Fruit fly (Drosophila melanogaster): Measurements from ENCODE around the gene CG7518.

- no peak for TF ChIP-seq OdsH (GFP tag; optimal IDR thresholded peaks at IDR 0.05)
- no peak for TF ChIP-seq Hr4 (GFP tag; optimal IDR thresholded peaks at IDR 0.05)
- TF ChIP-seq Sox15 (GFP tag; optimal IDR thresholded peaks at IDR 0.05) = no peak
- TF ChIP-seq CG16779 (tag; optimal IDR thresholded peaks at IDR 0.05) = no peak
Measured at dm6 chr3R:13018995-13019394, 21.1 kb downstream of the CG7518 start.
